Worm (Caenorhabditis elegans) whole organism, L2 larva: Measurements from ENCODE around the gene ddp-1.

Experiments
- alr-1 ChIP-seq: fragments of 150-350 bp; optimal IDR thresholded peaks from 2 replicates; lab custom pipeline; 2014; ENCODE audit warnings: missing biosample characterization, missing genetic modification characterization
- ama-1 ChIP-seq: fragments of 150-350 bp; optimal IDR thresholded peaks from 2 replicates; lab custom pipeline; 2018; ENCODE audit warnings: inconsistent platforms
- lin-39 ChIP-seq: fragments of 150-350 bp; optimal IDR thresholded peaks from 2 replicates; lab custom pipeline; 2014; ENCODE audit warnings: missing biosample characterization, missing genetic modification reagents, missing genetic modification characterization
- ztf-11 ChIP-seq: sonication (generic microtip); optimal IDR thresholded peaks from 2 replicates; lab custom pipeline; 2017; ENCODE audit warnings: missing biosample characterization, missing genetic modification characterization

DNA sequence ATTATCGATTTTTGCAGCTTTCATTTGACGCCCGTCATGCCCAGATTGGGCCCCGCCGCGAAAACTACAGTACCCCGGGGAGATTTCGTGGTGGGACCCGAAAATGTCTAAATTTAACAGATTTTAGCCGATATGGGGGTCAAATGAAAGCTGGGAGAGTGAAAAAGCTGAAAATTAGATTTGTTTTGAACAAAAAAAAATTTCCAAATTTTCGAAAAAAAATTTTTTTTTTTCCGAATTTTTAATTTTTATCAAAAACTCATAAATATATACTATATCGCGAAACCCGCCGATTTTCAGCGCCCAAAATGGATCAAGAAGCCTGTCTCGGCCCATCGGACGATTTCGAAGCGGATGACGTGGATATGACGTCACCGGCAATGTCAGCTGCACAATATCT, 18.4 kb downstream of the ddp-1 start, which contains the start of gene smi-1:
- no peak for TF ChIP-seq alr-1
- no peak for TF ChIP-seq ama-1
- TF ChIP-seq ztf-11 (tag; lab: Kevin White, UChicago) = no peak
- no peak for TF ChIP-seq lin-39 (tag; lab: Kevin White, UChicago)
